Worm (Caenorhabditis elegans) whole organism, L2 larva: Measurements from ENCODE around the gene ugt-13.

ENCODE experiments used
- F13H6.1 ChIP-seq: sonication (generic microtip); optimal IDR thresholded peaks from 2 replicates; lab custom pipeline; 2016; ENCODE audit warnings: missing genetic modification characterization, missing compliant biosample characterization
- R02D3.7 ChIP-seq: fragments of 150-350 bp; optimal IDR thresholded peaks from 2 replicates; lab custom pipeline; 2014; ENCODE audit warnings: missing biosample characterization, missing genetic modification characterization
- Y55F3AM.14 ChIP-seq: fragments of 200-800 bp; sonication (Bioruptor generic); optimal IDR thresholded peaks from 2 replicates; lab custom pipeline; 2018; ENCODE audit warnings: mild to moderate bottlenecking, missing genetic modification characterization, missing compliant biosample characterization
- ZK546.5 ChIP-seq: sonication (generic microtip); optimal IDR thresholded peaks from 2 replicates; lab custom pipeline; 2017; ENCODE audit warnings: missing biosample characterization, missing genetic modification characterization
- alr-1 ChIP-seq: fragments of 150-350 bp; optimal IDR thresholded peaks from 2 replicates; lab custom pipeline; 2014; ENCODE audit warnings: missing biosample characterization, missing genetic modification characterization
- aly-2 ChIP-seq: fragments of 150-350 bp; optimal IDR thresholded peaks from 2 replicates; lab custom pipeline; 2014; ENCODE audit warnings: missing biosample characterization, missing genetic modification characterization
- ceh-16 ChIP-seq: fragments of 150-350 bp; optimal IDR thresholded peaks from 2 replicates; lab custom pipeline; 2014; ENCODE audit warnings: missing biosample characterization, missing genetic modification characterization
- ceh-82 ChIP-seq: fragments of 150-350 bp; optimal IDR thresholded peaks from 2 replicates; lab custom pipeline; 2014; ENCODE audit warnings: missing biosample characterization, missing genetic modification characterization
- crh-2 ChIP-seq: sonication (generic microtip); optimal IDR thresholded peaks from 2 replicates; lab custom pipeline; 2017; ENCODE audit warnings: missing biosample characterization, missing genetic modification characterization
- dmd-4 ChIP-seq: sonication (generic microtip); optimal IDR thresholded peaks from 2 replicates; lab custom pipeline; 2017; ENCODE audit warnings: missing biosample characterization, missing genetic modification characterization
- egl-27 ChIP-seq: sonication (generic microtip); optimal IDR thresholded peaks from 3 replicates; lab custom pipeline; 2017; ENCODE audit warnings: missing biosample characterization, missing genetic modification reagents, missing genetic modification characterization
- elt-1 ChIP-seq: fragments of 150-350 bp; optimal IDR thresholded peaks from 2 replicates; lab custom pipeline; 2014; ENCODE audit warnings: missing biosample characterization, missing genetic modification characterization
- fos-1 ChIP-seq: fragments of 150-350 bp; optimal IDR thresholded peaks from 2 replicates; lab custom pipeline; 2014; ENCODE audit warnings: missing biosample characterization, missing genetic modification characterization
- lin-13 ChIP-seq: fragments of 150-350 bp; optimal IDR thresholded peaks from 2 replicates; lab custom pipeline; 2014; ENCODE audit warnings: missing biosample characterization, missing genetic modification reagents, missing genetic modification characterization
- lin-39 ChIP-seq: fragments of 150-350 bp; optimal IDR thresholded peaks from 2 replicates; lab custom pipeline; 2014; ENCODE audit warnings: missing biosample characterization, missing genetic modification reagents, missing genetic modification characterization
- lsy-2 ChIP-seq, 2 experiments: fragments of 150-350 bp in 1 of 2; sonication (generic microtip) in 1 of 2; optimal IDR thresholded peaks; 2 replicates each; lab custom pipeline; 2014 to 2017; ENCODE audit warnings: missing biosample characterization in 2 of 2, missing genetic modification characterization in 2 of 2
- mab-5 ChIP-seq: fragments of 150-350 bp; optimal IDR thresholded peaks from 2 replicates; lab custom pipeline; 2014; ENCODE audit warnings: missing biosample characterization, missing genetic modification characterization
- mdl-1 ChIP-seq, 2 experiments: fragments of 150-350 bp in 1 of 2; sonication (generic microtip) in 1 of 2; optimal IDR thresholded peaks; 2 replicates each; lab custom pipeline; 2017; ENCODE audit warnings: missing biosample characterization in 2 of 2, missing genetic modification characterization in 2 of 2
- nhr-12 ChIP-seq: fragments of 150-350 bp; optimal IDR thresholded peaks from 2 replicates; lab custom pipeline; 2014; ENCODE audit warnings: missing biosample characterization, missing genetic modification characterization
- nhr-129 ChIP-seq: fragments of 150-350 bp; optimal IDR thresholded peaks from 2 replicates; lab custom pipeline; 2014; ENCODE audit warnings: missing biosample characterization, missing genetic modification characterization
- nhr-21 ChIP-seq: fragments of 150-350 bp; optimal IDR thresholded peaks from 2 replicates; lab custom pipeline; 2014; ENCODE audit warnings: missing biosample characterization, missing genetic modification characterization
- nhr-237 ChIP-seq: fragments of 150-350 bp; optimal IDR thresholded peaks from 2 replicates; lab custom pipeline; 2014; ENCODE audit warnings: missing biosample characterization, missing genetic modification characterization
- nhr-25 ChIP-seq: fragments of 150-350 bp; sonication (generic microtip); optimal IDR thresholded peaks from 3 replicates; lab custom pipeline; 2014; ENCODE audit warnings: missing biosample characterization, missing genetic modification characterization
- sma-3 ChIP-seq: sonication (generic microtip); optimal IDR thresholded peaks from 2 replicates; lab custom pipeline; 2016; ENCODE audit warnings: missing genetic modification reagents, missing genetic modification characterization, missing compliant biosample characterization
- sma-9 ChIP-seq, 2 experiments: fragments of 150-350 bp in 1 of 2; sonication (generic microtip) in 1 of 2; optimal IDR thresholded peaks; 2 replicates each; lab custom pipeline; 2014 to 2016; ENCODE audit warnings: missing genetic modification characterization in 2 of 2, mild to moderate bottlenecking in 1 of 2, missing biosample characterization in 1 of 2, missing compliant biosample characterization in 1 of 2, missing genetic modification reagents in 1 of 2, moderate library complexity in 1 of 2
- snpc-4 ChIP-seq: fragments of 150-350 bp; optimal IDR thresholded peaks from 2 replicates; lab custom pipeline; 2014; ENCODE audit warnings: missing biosample characterization, missing genetic modification characterization
- unc-39 ChIP-seq: fragments of 150-350 bp; optimal IDR thresholded peaks from 2 replicates; lab custom pipeline; 2014; ENCODE audit warnings: missing biosample characterization, missing genetic modification characterization
- unc-55 ChIP-seq: fragments of 150-350 bp; sonication (generic microtip); optimal IDR thresholded peaks from 3 replicates; lab custom pipeline; 2014; ENCODE audit warnings: missing biosample characterization, missing genetic modification reagents, missing genetic modification characterization
- unc-62 ChIP-seq: fragments of 150-350 bp; optimal IDR thresholded peaks from 2 replicates; lab custom pipeline; 2014; ENCODE audit warnings: missing biosample characterization, missing genetic modification reagents, missing genetic modification characterization
- ztf-1 ChIP-seq: fragments of 200-800 bp; sonication (Bioruptor generic); conservative IDR thresholded peaks from 2 replicates; pipeline ENCODE4 v1.3.6; 2022; ENCODE audit warnings: missing genetic modification characterization, missing compliant biosample characterization
- ztf-11 ChIP-seq: sonication (generic microtip); optimal IDR thresholded peaks from 2 replicates; lab custom pipeline; 2017; ENCODE audit warnings: missing biosample characterization, missing genetic modification characterization
- ztf-4 ChIP-seq: fragments of 150-350 bp; optimal IDR thresholded peaks from 2 replicates; lab custom pipeline; 2014; ENCODE audit warnings: missing biosample characterization, missing genetic modification characterization

ugt-13 gene

DNA sequence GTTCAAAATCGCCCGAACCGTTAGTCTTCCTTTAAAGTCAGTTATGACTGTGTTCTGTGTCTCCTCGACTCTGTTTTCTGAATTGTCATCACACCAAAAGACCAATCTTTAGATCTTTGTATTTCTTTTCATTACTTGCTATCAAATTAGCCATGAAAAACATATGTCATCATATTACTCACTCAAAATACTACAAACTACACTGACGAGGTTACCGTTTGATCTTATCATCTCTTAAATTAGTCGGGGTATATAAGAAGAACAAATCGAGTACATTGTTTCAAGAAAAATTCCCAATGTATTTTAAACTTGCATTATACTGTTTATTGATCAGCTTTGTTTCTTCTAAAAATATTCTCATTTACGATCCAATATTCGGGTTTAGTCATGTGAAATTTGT, at the start of gene ugt-13:
Gene ugt-13 (plus strand): TSS at position 294 of the 400 bp plus-strand sequence.
- TF ChIP-seq alr-1 (tag; lab: Kevin White, UChicago) (no peak), lsy-2 (tag; optimal IDR thresholded peaks at IDR 0.05; lab: Kevin White, UChicago) (no peak), R02D3.7 (no peak), nhr-21 (tag; lab: Kevin White, UChicago) (peak; percentile 56), unc-62 (no peak), nhr-25 (peak; percentile 91), ztf-11 (no peak), nhr-129 (tag; lab: Kevin White, UChicago) (peak; percentile 97), nhr-237 (tag; lab: Kevin White, UChicago) (no peak), fos-1 (tag; lab: Kevin White, UChicago) (peak; percentile 1), sma-9 (GFP tag; optimal IDR thresholded peaks at IDR 0.05; lab: Kevin White, UChicago) (peak; percentile 81), sma-9 (tag; optimal IDR thresholded peaks at IDR 0.05; lab: Kevin White, UChicago) (no peak), mab-5 (no peak), ceh-16 (tag; lab: Kevin White, UChicago) (no peak), sma-3 (peak; percentile 82), F13H6.1 (tag; lab: Kevin White, UChicago) (no peak)

DNA sequence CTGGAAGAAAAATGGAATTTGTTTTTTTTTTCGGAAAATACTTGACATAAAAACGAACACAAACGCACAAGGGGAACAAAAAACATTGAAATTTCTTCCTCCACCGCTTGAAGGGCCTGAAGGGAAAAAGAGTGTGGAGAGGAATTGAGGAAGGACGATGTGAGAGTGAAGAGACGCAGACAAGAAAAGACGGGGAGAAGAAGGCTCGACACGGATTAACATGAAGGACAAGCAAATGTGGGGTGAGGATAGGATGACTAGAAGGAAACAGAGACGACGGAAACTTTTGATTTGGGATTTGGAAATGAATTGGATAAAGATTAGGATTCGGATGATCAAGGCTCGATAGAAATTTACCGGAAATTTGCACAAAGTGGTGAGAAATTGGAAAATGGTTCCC, 48.2 kb upstream of the ugt-13 start:
- peak in 1 of 2 experiments; percentile 45 for TF ChIP-seq lsy-2 (tag; optimal IDR thresholded peaks at IDR 0.05; lab: Kevin White, UChicago)
- TF ChIP-seq unc-55 (GFP tag; lab: Kevin White, UChicago): peak; percentile 42
- no peak for TF ChIP-seq nhr-237 (tag; lab: Kevin White, UChicago)
- peak; percentile 51 for TF ChIP-seq nhr-129 (tag; lab: Kevin White, UChicago)
- TF ChIP-seq dmd-4 (tag; lab: Kevin White, UChicago): no peak

DNA sequence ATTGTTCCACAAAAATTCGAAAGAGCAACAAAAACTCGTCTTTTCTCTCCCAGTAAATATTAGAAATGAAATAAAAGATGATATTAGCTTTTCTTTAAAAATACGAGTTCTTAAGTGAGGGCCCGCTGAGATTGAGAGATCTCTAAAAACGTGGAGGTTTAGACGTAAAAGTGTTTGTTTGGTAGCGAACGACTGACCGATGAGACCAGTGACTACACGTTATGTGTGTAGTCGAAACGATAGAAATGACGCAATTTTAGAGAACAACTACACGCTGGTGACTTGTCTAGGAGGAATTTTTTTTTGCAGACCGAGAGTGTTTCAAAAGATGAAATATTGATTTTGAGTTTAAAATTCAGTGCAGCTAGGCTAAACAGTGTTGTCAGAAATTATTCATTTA, 45.9 kb upstream of the ugt-13 start, which contains the start of gene C37H5.13:
Gene C37H5.13 (minus strand): TSS at position 229 of the 400 bp plus-strand sequence.
- TF ChIP-seq fos-1 (tag; lab: Kevin White, UChicago) (peak; percentile 40), sma-9 (GFP tag; optimal IDR thresholded peaks at IDR 0.05; lab: Kevin White, UChicago) (peak; percentile 67), sma-9 (tag; optimal IDR thresholded peaks at IDR 0.05; lab: Kevin White, UChicago) (no peak), aly-2 (tag; lab: Kevin White, UChicago) (no peak), lsy-2 (tag; optimal IDR thresholded peaks at IDR 0.05; lab: Kevin White, UChicago) (peak in 1 of 2 experiments; percentile 49), mdl-1 (tag; optimal IDR thresholded peaks at IDR 0.05; lab: Kevin White, UChicago) (no peak), Y55F3AM.14 (GFP tag; lab: Kevin White, UChicago) (no peak), crh-2 (peak; percentile 49), nhr-25 (peak; percentile 22), nhr-129 (tag; lab: Kevin White, UChicago) (peak; percentile 97), dmd-4 (tag; lab: Kevin White, UChicago) (no peak), F13H6.1 (tag; lab: Kevin White, UChicago) (peak; percentile 65)

DNA sequence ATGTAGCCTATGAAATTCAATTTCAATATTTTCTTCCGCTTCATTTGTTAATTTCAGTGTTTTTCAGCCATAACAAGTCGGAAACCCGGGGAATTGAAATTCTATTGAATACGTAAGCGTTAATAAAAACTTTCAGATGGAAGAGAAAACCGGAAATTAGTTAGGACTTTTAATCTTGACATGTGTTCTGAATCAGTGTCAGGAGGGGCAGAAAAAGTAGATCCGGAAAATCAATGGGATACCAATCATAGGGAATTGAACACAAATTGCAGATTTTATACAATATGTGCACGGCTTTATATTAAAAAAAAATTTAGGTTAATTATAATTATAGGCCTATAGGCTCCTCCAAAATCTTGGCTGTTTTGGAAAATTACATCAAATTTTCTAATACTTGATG, 44.4 kb upstream of the ugt-13 start:
- TF ChIP-seq ztf-11 (no peak), Y55F3AM.14 (GFP tag; lab: Kevin White, UChicago) (no peak), unc-39 (no peak), lin-13 (no peak), ztf-1 (GFP tag; lab: Robert Waterston, UW) (no peak), nhr-12 (tag; lab: Kevin White, UChicago) (no peak), aly-2 (tag; lab: Kevin White, UChicago) (no peak), lin-39 (no peak), dmd-4 (tag; lab: Kevin White, UChicago) (no peak), unc-62 (no peak)

DNA sequence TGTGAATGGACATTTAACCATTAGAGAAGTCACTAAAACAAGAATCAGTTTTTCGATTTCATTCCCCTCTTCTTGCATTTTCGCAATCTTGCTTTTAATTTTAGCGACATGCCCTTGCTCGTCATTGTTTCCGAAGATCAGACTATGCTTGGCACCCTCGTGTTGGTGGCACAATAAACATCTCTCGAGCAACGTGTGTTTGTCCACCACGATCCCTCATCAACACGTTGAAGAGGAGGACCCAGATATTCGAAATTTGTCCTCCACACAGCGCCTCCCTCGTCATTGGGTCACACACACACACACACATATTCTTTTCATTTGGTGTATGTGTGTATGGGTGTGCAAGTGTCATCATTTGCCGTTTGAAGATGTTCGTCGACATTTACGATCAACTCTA, 43.3 kb upstream of the ugt-13 start, which contains the start of gene srd-32:
Gene srd-32 (plus strand): TSS at position 301 of the 400 bp plus-strand sequence.
- TF ChIP-seq nhr-25 (no peak), aly-2 (tag; lab: Kevin White, UChicago) (no peak), ceh-82 (no peak), Y55F3AM.14 (GFP tag; lab: Kevin White, UChicago) (no peak), crh-2 (no peak), sma-3 (no peak), unc-55 (GFP tag; lab: Kevin White, UChicago) (no peak), snpc-4 (tag; lab: Kevin White, UChicago) (no peak), ceh-16 (tag; lab: Kevin White, UChicago) (no peak), dmd-4 (tag; lab: Kevin White, UChicago) (no peak), egl-27 (no peak), ztf-1 (GFP tag; lab: Robert Waterston, UW) (no peak), fos-1 (tag; lab: Kevin White, UChicago) (no peak), ZK546.5 (tag; lab: Kevin White, UChicago) (no peak), elt-1 (tag; lab: Kevin White, UChicago) (no peak), unc-62 (no peak), ztf-4 (no peak), nhr-12 (tag; lab: Kevin White, UChicago) (no peak)
